Fruit fly (Drosophila melanogaster) whole organism, embryonic: ENCODE results near the gene CG11095.
A peak's percentile ranks its signal among the peaks of the same experiment; 100 is the strongest.

Source experiments
- Abd-B ChIP-seq: fragments of 200-800 bp; sonication (Bioruptor generic); optimal IDR thresholded peaks from 2 replicates; lab custom pipeline; 2018; ENCODE audit warnings: missing biosample characterization, mild to moderate bottlenecking, missing genetic modification characterization, moderate library complexity
- Asciz ChIP-seq: fragments of 200-800 bp; sonication (Bioruptor generic); optimal IDR thresholded peaks from 2 replicates; lab custom pipeline; 2017; ENCODE audit warnings: missing biosample characterization, mild to moderate bottlenecking, missing genetic modification characterization, missing genetic modification reagents
- B-H2 ChIP-seq: fragments of 200-800 bp; sonication (Bioruptor generic); optimal IDR thresholded peaks from 2 replicates; lab custom pipeline; 2018; ENCODE audit warnings: missing biosample characterization, mild to moderate bottlenecking, missing genetic modification characterization
- C15 ChIP-seq: fragments of 200-800 bp; sonication (Bioruptor generic); IDR thresholded peaks from 3 replicates; pipeline ENCODE4 v1.3.6; 2022; ENCODE audit warnings: missing biosample characterization, missing genetic modification characterization
- CG10147 ChIP-seq: fragments of 200-800 bp; sonication (Bioruptor generic); optimal IDR thresholded peaks from 2 replicates; lab custom pipeline; 2019; ENCODE audit warnings: missing biosample characterization, mild to moderate bottlenecking, missing genetic modification characterization, moderate library complexity
- CG10543 ChIP-seq: fragments of 200-800 bp; sonication (Bioruptor generic); optimal IDR thresholded peaks from 3 replicates; lab custom pipeline; 2017; ENCODE audit warnings: missing biosample characterization, mild to moderate bottlenecking, missing genetic modification characterization, moderate library complexity
- CG1233 ChIP-seq: fragments of 200-800 bp; sonication (Bioruptor generic); optimal IDR thresholded peaks from 4 replicates; lab custom pipeline; 2018; ENCODE audit warnings: missing biosample characterization, mild to moderate bottlenecking, missing genetic modification characterization
- CG13424 ChIP-seq: fragments of 200-800 bp; sonication (Bioruptor generic); optimal IDR thresholded peaks from 2 replicates; lab custom pipeline; 2019; ENCODE audit warnings: missing biosample characterization, mild to moderate bottlenecking, missing genetic modification characterization, moderate library complexity
- CG13894 ChIP-seq: fragments of 200-800 bp; sonication (Bioruptor generic); optimal IDR thresholded peaks from 3 replicates; lab custom pipeline; 2018; ENCODE audit warnings: missing biosample characterization, mild to moderate bottlenecking, missing genetic modification characterization, moderate library complexity
- CG14014 ChIP-seq: fragments of 200-800 bp; sonication (Bioruptor generic); IDR thresholded peaks from 2 replicates; pipeline ENCODE4 v1.3.6; 2022; ENCODE audit warnings: missing biosample characterization, missing genetic modification characterization
- CG14441 ChIP-seq: fragments of 200-800 bp; sonication (Bioruptor generic); IDR thresholded peaks from 2 replicates; pipeline ENCODE4 v1.3.6; 2022; ENCODE audit warnings: missing biosample characterization, missing genetic modification characterization
- CG1832 ChIP-seq: fragments of 200-800 bp; sonication (Bioruptor generic); optimal IDR thresholded peaks from 2 replicates; lab custom pipeline; 2017; ENCODE audit warnings: missing biosample characterization, mild to moderate bottlenecking, missing genetic modification characterization, inconsistent platforms
- CG31365 ChIP-seq: fragments of 200-800 bp; sonication (Bioruptor generic); optimal IDR thresholded peaks from 2 replicates; lab custom pipeline; 2018; ENCODE audit warnings: missing biosample characterization, mild to moderate bottlenecking, missing genetic modification characterization
- CG31441 ChIP-seq: fragments of 200-800 bp; sonication (Bioruptor generic); IDR thresholded peaks from 2 replicates; pipeline ENCODE4 v1.3.6; 2022; ENCODE audit warnings: missing biosample characterization, missing genetic modification characterization
- CG4282 ChIP-seq: fragments of 200-800 bp; sonication (Bioruptor generic); optimal IDR thresholded peaks from 2 replicates; lab custom pipeline; 2016; ENCODE audit warnings: missing biosample characterization, missing genetic modification characterization
- CG4328 ChIP-seq: fragments of 200-800 bp; sonication (Bioruptor generic); optimal IDR thresholded peaks from 3 replicates; lab custom pipeline; 2017; ENCODE audit warnings: missing biosample characterization, missing genetic modification reagents, missing genetic modification characterization
- CG43689 ChIP-seq: fragments of 200-800 bp; sonication (Bioruptor generic); IDR thresholded peaks from 2 replicates; pipeline ENCODE4 v1.3.6; 2022; ENCODE audit warnings: missing biosample characterization, missing genetic modification characterization
- CG4707 ChIP-seq: fragments of 200-800 bp; sonication (Bioruptor generic); optimal IDR thresholded peaks from 2 replicates; lab custom pipeline; 2018; ENCODE audit warnings: missing biosample characterization, mild to moderate bottlenecking, missing genetic modification characterization, moderate library complexity
- CG6175 ChIP-seq: fragments of 200-800 bp; sonication (Bioruptor generic); IDR thresholded peaks from 3 replicates; pipeline ENCODE4 v1.3.6; 2022; ENCODE audit warnings: missing biosample characterization, missing genetic modification characterization
- CG6254 ChIP-seq: fragments of 200-800 bp; sonication (Bioruptor generic); optimal IDR thresholded peaks from 3 replicates; lab custom pipeline; 2017; ENCODE audit warnings: mild to moderate bottlenecking, missing biosample characterization, missing genetic modification reagents, missing genetic modification characterization
- CG7786 ChIP-seq: fragments of 200-800 bp; sonication (Bioruptor generic); optimal IDR thresholded peaks from 2 replicates; lab custom pipeline; 2016; ENCODE audit warnings: missing biosample characterization, missing genetic modification characterization
- CG9797 ChIP-seq: fragments of 200-800 bp; sonication (Bioruptor generic); optimal IDR thresholded peaks from 3 replicates; lab custom pipeline; 2018; ENCODE audit warnings: missing biosample characterization, mild to moderate bottlenecking, missing genetic modification characterization
- CG9817 ChIP-seq: fragments of 200-800 bp; sonication (Bioruptor generic); optimal IDR thresholded peaks from 2 replicates; lab custom pipeline; 2018; ENCODE audit warnings: missing biosample characterization, mild to moderate bottlenecking, missing genetic modification characterization, moderate library complexity
- CG9932 ChIP-seq: fragments of 200-800 bp; sonication (Bioruptor generic); IDR thresholded peaks from 2 replicates; pipeline ENCODE4 v1.3.6; 2022; ENCODE audit warnings: missing biosample characterization, missing genetic modification characterization
- Chrac-16 ChIP-seq: fragments of 200-800 bp; sonication (Bioruptor generic); optimal IDR thresholded peaks from 3 replicates; lab custom pipeline; 2016; ENCODE audit warnings: missing biosample characterization, missing genetic modification characterization
- Dip3 ChIP-seq: fragments of 200-800 bp; sonication (Bioruptor generic); optimal IDR thresholded peaks from 3 replicates; lab custom pipeline; 2016; ENCODE audit warnings: missing biosample characterization, missing genetic modification characterization
- H2.0 ChIP-seq: fragments of 200-800 bp; sonication (Bioruptor generic); IDR thresholded peaks from 2 replicates; pipeline ENCODE4 v1.3.6; 2022; ENCODE audit warnings: missing biosample characterization, missing genetic modification characterization
- NC2β ChIP-seq: fragments of 200-800 bp; sonication (Bioruptor generic); optimal IDR thresholded peaks from 2 replicates; lab custom pipeline; 2016; ENCODE audit warnings: missing biosample characterization, missing genetic modification characterization
- bowl ChIP-seq: fragments of 200-800 bp; sonication (Bioruptor generic); IDR thresholded peaks from 2 replicates; pipeline ENCODE4 v1.3.6; 2022; ENCODE audit warnings: missing biosample characterization, missing genetic modification characterization
- crol ChIP-seq: fragments of 200-800 bp; sonication (Bioruptor generic); IDR thresholded peaks from 2 replicates; pipeline ENCODE4 v1.3.6; 2022; ENCODE audit warnings: missing biosample characterization, missing genetic modification characterization
- fru ChIP-seq: fragments of >200 bp; optimal IDR thresholded peaks from 2 replicates; lab custom pipeline; 2017
- gsb-n ChIP-seq: fragments of 200-800 bp; sonication (Bioruptor generic); optimal IDR thresholded peaks from 3 replicates; lab custom pipeline; 2018; ENCODE audit warnings: missing biosample characterization, mild to moderate bottlenecking, missing genetic modification characterization
- gt ChIP-seq: fragments of 200-800 bp; sonication (Bioruptor generic); IDR thresholded peaks from 2 replicates; pipeline ENCODE4 v1.3.6; 2022; ENCODE audit warnings: missing biosample characterization, missing genetic modification characterization
- her ChIP-seq: fragments of 200-800 bp; sonication (Bioruptor generic); optimal IDR thresholded peaks from 2 replicates; lab custom pipeline; 2016; ENCODE audit warnings: missing biosample characterization, missing genetic modification characterization
- jigr1 ChIP-seq: fragments of 200-800 bp; sonication (Bioruptor generic); IDR thresholded peaks from 3 replicates; pipeline ENCODE4 v1.3.6; 2022; ENCODE audit warnings: missing biosample characterization, missing genetic modification characterization
- kah ChIP-seq: fragments of 200-800 bp; sonication (Bioruptor generic); optimal IDR thresholded peaks from 2 replicates; lab custom pipeline; 2018; ENCODE audit warnings: missing biosample characterization, mild to moderate bottlenecking, missing genetic modification characterization
- lola ChIP-seq, 3 experiments: fragments of >200 bp in 2 of 3; fragments of 200-800 bp in 1 of 3; sonication (Bioruptor generic) in 1 of 3; optimal IDR thresholded peaks; 2 replicates each; lab custom pipeline; 2017 to 2019; ENCODE audit warnings: missing biosample characterization in 3 of 3, missing genetic modification characterization in 3 of 3, mild to moderate bottlenecking in 1 of 3, moderate library complexity in 1 of 3
- lov ChIP-seq, 2 experiments: fragments of 200-800 bp in 1 of 2; fragments of >200 bp in 1 of 2; sonication (Bioruptor generic) in 1 of 2; IDR thresholded peaks in 1 of 2; optimal IDR thresholded peaks in 1 of 2; 2 replicates in 1 of 2; 3 replicates in 1 of 2; pipeline versions ENCODE4 v1.3.6 to Lab custom; 2017 to 2022; ENCODE audit warnings: missing biosample characterization in 1 of 2, missing genetic modification characterization in 1 of 2
- luna ChIP-seq: fragments of 200-800 bp; sonication (Bioruptor generic); optimal IDR thresholded peaks from 2 replicates; lab custom pipeline; 2016; ENCODE audit warnings: missing biosample characterization, missing genetic modification characterization
- nau ChIP-seq: fragments of 200-800 bp; sonication (Bioruptor generic); optimal IDR thresholded peaks from 3 replicates; lab custom pipeline; 2017; ENCODE audit warnings: missing biosample characterization, mild to moderate bottlenecking, missing genetic modification characterization, missing genetic modification reagents
- p53 ChIP-seq: fragments of 200-800 bp; sonication (Bioruptor generic); optimal IDR thresholded peaks from 2 replicates; lab custom pipeline; 2016; ENCODE audit warnings: missing biosample characterization, missing genetic modification characterization
- pnt ChIP-seq: fragments of 200-800 bp; sonication (Bioruptor generic); optimal IDR thresholded peaks from 3 replicates; lab custom pipeline; 2016; ENCODE audit warnings: missing biosample characterization, missing genetic modification characterization
- repo ChIP-seq: fragments of 200-800 bp; sonication (Bioruptor generic); optimal IDR thresholded peaks from 2 replicates; lab custom pipeline; 2016; ENCODE audit warnings: missing biosample characterization, missing genetic modification characterization
- run ChIP-seq: fragments of 200-800 bp; sonication (Bioruptor generic); optimal IDR thresholded peaks from 3 replicates; lab custom pipeline; 2018; ENCODE audit warnings: missing biosample characterization, mild to moderate bottlenecking, missing genetic modification characterization
- sima ChIP-seq: fragments of 200-800 bp; sonication (Bioruptor generic); optimal IDR thresholded peaks from 2 replicates; lab custom pipeline; 2016; ENCODE audit warnings: missing biosample characterization, missing genetic modification characterization
- sisA ChIP-seq: fragments of 200-800 bp; sonication (Bioruptor generic); IDR thresholded peaks from 2 replicates; pipeline ENCODE4 v1.3.6; 2022; ENCODE audit warnings: missing biosample characterization, missing genetic modification characterization
- slou ChIP-seq: fragments of 200-800 bp; sonication (Bioruptor generic); optimal IDR thresholded peaks from 3 replicates; lab custom pipeline; 2016; ENCODE audit warnings: missing biosample characterization, missing genetic modification characterization
- tx ChIP-seq: fragments of 200-800 bp; sonication (Bioruptor generic); optimal IDR thresholded peaks from 2 replicates; lab custom pipeline; 2016; ENCODE audit warnings: missing biosample characterization, missing genetic modification characterization
- wor ChIP-seq: fragments of 200-800 bp; sonication (Bioruptor generic); IDR thresholded peaks from 2 replicates; pipeline ENCODE4 v1.3.6; 2022; ENCODE audit warnings: missing biosample characterization, missing genetic modification characterization
- zen ChIP-seq: fragments of 200-800 bp; sonication (Bioruptor generic); optimal IDR thresholded peaks from 3 replicates; lab custom pipeline; 2018; ENCODE audit warnings: missing biosample characterization, mild to moderate bottlenecking, missing genetic modification characterization, moderate library complexity

The CG11095 gene

DNA sequence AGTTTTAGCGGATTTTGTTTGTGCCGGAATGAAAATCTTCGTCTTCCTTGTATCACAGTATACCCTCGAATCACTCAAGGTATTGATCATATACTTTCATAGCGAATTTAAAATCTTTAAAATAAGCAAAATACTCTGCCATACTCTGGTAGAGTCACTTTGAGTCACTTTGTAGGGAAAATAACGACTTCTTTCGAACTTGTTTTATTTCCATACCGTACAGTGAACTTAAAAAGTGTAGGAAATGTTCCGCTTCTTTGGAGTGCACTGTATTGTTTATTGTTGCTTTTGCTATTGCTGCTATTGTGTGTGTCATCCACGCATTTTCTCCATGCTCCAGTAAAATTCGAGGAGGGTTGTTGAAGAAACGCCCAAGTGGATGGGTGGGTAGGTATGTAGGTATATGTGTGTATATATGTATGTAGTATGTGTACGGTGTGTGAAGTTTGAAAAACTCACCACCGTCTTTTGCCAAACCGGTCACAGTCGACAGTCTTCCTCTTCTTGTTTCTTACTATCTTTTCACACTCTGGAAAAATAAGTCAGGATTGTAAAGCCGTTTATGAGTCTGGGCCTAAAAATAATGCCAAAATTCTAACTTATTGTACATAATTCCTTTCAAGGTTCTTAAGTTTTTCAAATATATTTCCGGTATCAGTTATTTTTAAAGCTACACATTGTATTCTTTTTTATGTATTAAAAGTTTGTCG is 22.4 kb upstream of the CG11095 start (continued):
- no peak for TF ChIP-seq CG1233 (GFP tag; lab: Kevin White, UChicago)
- TF ChIP-seq Dip3 (GFP tag; lab: Kevin White, UChicago), result no peak
- peak; percentile 24; the same call in 1 of the 2 replicates for TF ChIP-seq sisA (GFP tag; lab: Robert Waterston, UW)
- TF ChIP-seq bowl (GFP tag; lab: Robert Waterston, UW), result no peak
- TF ChIP-seq zen (tag; lab: Kevin White, UChicago), result no peak
- TF ChIP-seq B-H2 (GFP tag; lab: Kevin White, UChicago), result no peak
- TF ChIP-seq wor (GFP tag; lab: Robert Waterston, UW), result no peak
- peak; percentile 38; the same call in 1 of the 2 replicates for TF ChIP-seq CG31441 (GFP tag; lab: Robert Waterston, UW)
- no peak for TF ChIP-seq CG4282
- TF ChIP-seq CG14441 (GFP tag; lab: Robert Waterston, UW), result no peak
- no peak for TF ChIP-seq nau (GFP tag; lab: Kevin White, UChicago)
- TF ChIP-seq CG7786 (GFP tag; lab: Kevin White, UChicago), result peak; percentile 40
- peak; percentile 50 for TF ChIP-seq gsb-n
- no peak for TF ChIP-seq tx (GFP tag; lab: Kevin White, UChicago)
- no peak for TF ChIP-seq CG31365
- peak; percentile 34 for TF ChIP-seq pnt (GFP tag; lab: Kevin White, UChicago)
- TF ChIP-seq CG4707 (GFP tag; lab: Kevin White, UChicago), result no peak
- no peak for TF ChIP-seq CG4328 (GFP tag; lab: Kevin White, UChicago)
- TF ChIP-seq CG10543 (GFP tag; lab: Kevin White, UChicago), result peak; percentile 52
- TF ChIP-seq Abd-B (GFP tag; lab: Kevin White, UChicago), result no peak
- TF ChIP-seq CG13894, result peak; percentile 37
- no peak for TF ChIP-seq slou (GFP tag; lab: Kevin White, UChicago)
- TF ChIP-seq CG6175 (GFP tag; lab: Robert Waterston, UW), result no peak
- no peak for TF ChIP-seq gt
- TF ChIP-seq repo (GFP tag; lab: Kevin White, UChicago), result no peak
- peak; percentile 17 for TF ChIP-seq CG9817
- TF ChIP-seq her, result no peak
- TF ChIP-seq CG13424 (tag; lab: Kevin White, UChicago), result peak; percentile 38
- TF ChIP-seq run (tag; lab: Kevin White, UChicago), result no peak
- no peak for TF ChIP-seq CG1832 (GFP tag; lab: Kevin White, UChicago)
- no peak for TF ChIP-seq H2.0 (GFP tag; lab: Robert Waterston, UW)
- no peak for TF ChIP-seq NC2β (GFP tag; lab: Kevin White, UChicago)
- peak in 1 of 3 experiments; percentile 25 for TF ChIP-seq lola (GFP tag; optimal IDR thresholded peaks at IDR 0.05; lab: Kevin White, UChicago)
- no peak for TF ChIP-seq Asciz (GFP tag; lab: Kevin White, UChicago)
- TF ChIP-seq jigr1 (GFP tag; lab: Robert Waterston, UW), result no peak
- no peak for TF ChIP-seq kah (GFP tag; lab: Kevin White, UChicago)
- no peak for TF ChIP-seq luna (GFP tag; lab: Kevin White, UChicago)
- TF ChIP-seq fru, result no peak
- TF ChIP-seq C15 (GFP tag; lab: Robert Waterston, UW), result no peak
- no peak for TF ChIP-seq CG43689
- TF ChIP-seq CG14014 (GFP tag; lab: Robert Waterston, UW), result no peak
- no peak for TF ChIP-seq CG6254 (GFP tag; lab: Kevin White, UChicago)
- peak; percentile 36; the same call in 1 of the 2 replicates for TF ChIP-seq CG9932
- TF ChIP-seq lov (optimal IDR thresholded peaks at IDR 0.05; lab: Kevin White, UChicago), result no peak
- TF ChIP-seq lov (GFP tag; IDR thresholded peaks at IDR 0.05; lab: Robert Waterston, UW), result no peak
- TF ChIP-seq CG9797 (GFP tag; lab: Kevin White, UChicago), result no peak
- no peak for TF ChIP-seq crol (GFP tag; lab: Robert Waterston, UW)
- peak; percentile 17 for TF ChIP-seq CG10147
- no peak for TF ChIP-seq Chrac-16
- no peak for TF ChIP-seq p53 (GFP tag; lab: Kevin White, UChicago)
- no peak for TF ChIP-seq sima
